1 fruit fly cellular context compared by ENCODE assay signal in genomic region chrX:14237873-14238394, dm6.
TF ChIP-seq lines count a peak whose summit lies in the region.

Fbxl4 (minus strand) TSS chrX:14237923.
Dus2 (plus strand) TSS chrX:14237988.

TF ChIP-seq in whole organism, embryonic, 481 proteins besides CTCF, POLR2A, EP300 and RAD21 (continued from another document and continues in another):
- peak; percentile 14; the same call in 1 of the 2 replicates for TF ChIP-seq unc-4 (GFP tag; IDR thresholded peaks at IDR 0.05; lab: Robert Waterston, UW; ENCODE audit: partially characterized antibody)
- peak; percentile 97 for TF ChIP-seq CG30403 (GFP tag; optimal IDR thresholded peaks at IDR 0.05; lab: Kevin White, UChicago)
- TF ChIP-seq ssp (GFP tag; IDR thresholded peaks at IDR 0.05; lab: Robert Waterston, UW): peak; percentile 85
- peak; percentile 95 for TF ChIP-seq CG11456 (GFP tag; IDR thresholded peaks at IDR 0.05; lab: Robert Waterston, UW)
- peak; percentile 91 for TF ChIP-seq CG14441 (GFP tag; IDR thresholded peaks at IDR 0.05; lab: Robert Waterston, UW)
- TF ChIP-seq ro (GFP tag; IDR thresholded peaks at IDR 0.05; lab: Robert Waterston, UW): peak; percentile 83
- peak; percentile 95 for TF ChIP-seq dmrt11E (tag; optimal IDR thresholded peaks at IDR 0.05; lab: Kevin White, UChicago)
- peak; percentile 77 for TF ChIP-seq ATbp (GFP tag; optimal IDR thresholded peaks at IDR 0.05; lab: Kevin White, UChicago)
- TF ChIP-seq Sox102F (GFP tag; optimal IDR thresholded peaks at IDR 0.05; lab: Kevin White, UChicago): peak; percentile 91
- no peak for TF ChIP-seq pan (optimal IDR thresholded peaks at IDR 0.05; lab: Kevin White, UChicago)
- peak in 1 of 2 experiments; percentile 93 for TF ChIP-seq pan (GFP tag; optimal IDR thresholded peaks at IDR 0.05 in 1 of 2, IDR thresholded peaks at IDR 0.05 in 1 of 2)
- TF ChIP-seq CG13287 (GFP tag; IDR thresholded peaks at IDR 0.05; lab: Robert Waterston, UW; ENCODE audit: partially characterized antibody): peak; percentile 57; the same call in 1 of the 2 replicates
- TF ChIP-seq NK7.1 (GFP tag; optimal IDR thresholded peaks at IDR 0.05; lab: Kevin White, UChicago): peak; percentile 83
- TF ChIP-seq ash1 (GFP tag; optimal IDR thresholded peaks at IDR 0.05; lab: Kevin White, UChicago): peak; percentile 3
- TF ChIP-seq CoRest (tag; optimal IDR thresholded peaks at IDR 0.05; lab: Kevin White, UChicago): peak; percentile 96
- TF ChIP-seq ewg (GFP tag; optimal IDR thresholded peaks at IDR 0.05; lab: Kevin White, UChicago): peak; percentile 83
- peak; percentile 72 for TF ChIP-seq gcm (GFP tag; optimal IDR thresholded peaks at IDR 0.05; lab: Kevin White, UChicago)
- no peak for TF ChIP-seq nerfin-2 (GFP tag; IDR thresholded peaks at IDR 0.05; lab: Robert Waterston, UW; ENCODE audit: partially characterized antibody)
- TF ChIP-seq dm (GFP tag; optimal IDR thresholded peaks at IDR 0.05; lab: Kevin White, UChicago): peak; percentile 83
- peak; percentile 70 for TF ChIP-seq CG6654 (GFP tag; optimal IDR thresholded peaks at IDR 0.05; lab: Kevin White, UChicago)
- peak; percentile 74 for TF ChIP-seq CG11696 (GFP tag; IDR thresholded peaks at IDR 0.05; lab: Robert Waterston, UW)
- peak; percentile 92 for TF ChIP-seq Ssrp (tag; optimal IDR thresholded peaks at IDR 0.05; lab: Kevin White, UChicago)
- peak; percentile 81 for TF ChIP-seq da (GFP tag; optimal IDR thresholded peaks at IDR 0.05; lab: Kevin White, UChicago)
- peak; percentile 42 for TF ChIP-seq stwl (tag; optimal IDR thresholded peaks at IDR 0.05; lab: Kevin White, UChicago)
- peak; percentile 91 for TF ChIP-seq E2f1 (GFP tag; IDR thresholded peaks at IDR 0.05; lab: Robert Waterston, UW)
- peak; percentile 94 for TF ChIP-seq CG9932 (GFP tag; IDR thresholded peaks at IDR 0.05; lab: Robert Waterston, UW)
- TF ChIP-seq HLH4C (GFP tag; IDR thresholded peaks at IDR 0.05; lab: Robert Waterston, UW; ENCODE audit: partially characterized antibody): peak; percentile 60; the same call in 2 of the 3 replicates
- TF ChIP-seq CG12299 (tag; optimal IDR thresholded peaks at IDR 0.05; lab: Kevin White, UChicago): peak; percentile 76
- TF ChIP-seq Stat92E (GFP tag; optimal IDR thresholded peaks at IDR 0.05; lab: Kevin White, UChicago): no peak
- TF ChIP-seq CG2889 (GFP tag; IDR thresholded peaks at IDR 0.05; lab: Robert Waterston, UW): peak; percentile 86
- peak; percentile 87 for TF ChIP-seq CG4730 (GFP tag; IDR thresholded peaks at IDR 0.05; lab: Robert Waterston, UW)
- peak; percentile 91 for TF ChIP-seq PHDP (tag; optimal IDR thresholded peaks at IDR 0.05; lab: Kevin White, UChicago)
- TF ChIP-seq so (GFP tag; IDR thresholded peaks at IDR 0.05; lab: Robert Waterston, UW): peak; percentile 88
- peak; percentile 71 for TF ChIP-seq gcm2 (GFP tag; optimal IDR thresholded peaks at IDR 0.05; lab: Kevin White, UChicago)
- TF ChIP-seq CG7786 (GFP tag; optimal IDR thresholded peaks at IDR 0.05; lab: Kevin White, UChicago): peak; percentile 86
- TF ChIP-seq Ets65A (GFP tag; lab: Kevin White, UChicago): peak; percentile 99
- peak; percentile 62 for TF ChIP-seq TFAM (GFP tag; optimal IDR thresholded peaks at IDR 0.05; lab: Kevin White, UChicago)
- TF ChIP-seq CG4404 (GFP tag; IDR thresholded peaks at IDR 0.05; lab: Robert Waterston, UW): peak; percentile 94
- TF ChIP-seq crol (GFP tag; IDR thresholded peaks at IDR 0.05; lab: Robert Waterston, UW): peak; percentile 51; the same call in 1 of the 2 replicates
- peak; percentile 96 for TF ChIP-seq Xbp1 (GFP tag; optimal IDR thresholded peaks at IDR 0.05; lab: Kevin White, UChicago)
- peak; percentile 89 for TF ChIP-seq CG4328 (GFP tag; optimal IDR thresholded peaks at IDR 0.05; lab: Kevin White, UChicago)
- peak; percentile 91 for TF ChIP-seq H15 (GFP tag; IDR thresholded peaks at IDR 0.05; lab: Robert Waterston, UW)
- peak; percentile 90 for TF ChIP-seq Bteb2 (GFP tag; optimal IDR thresholded peaks at IDR 0.05; lab: Kevin White, UChicago)
- TF ChIP-seq D19B (GFP tag; optimal IDR thresholded peaks at IDR 0.05; lab: Kevin White, UChicago): no peak
- peak; percentile 75 for TF ChIP-seq MTF-1 (GFP tag; optimal IDR thresholded peaks at IDR 0.05; lab: Kevin White, UChicago; ENCODE audit: borderline replicate concordance)
- peak; percentile 93 for TF ChIP-seq pum (GFP tag; optimal IDR thresholded peaks at IDR 0.05; lab: Kevin White, UChicago)
- peak; percentile 93 for TF ChIP-seq Dbx (GFP tag; IDR thresholded peaks at IDR 0.05; lab: Robert Waterston, UW)
- TF ChIP-seq psq (GFP tag; optimal IDR thresholded peaks at IDR 0.05; lab: Kevin White, UChicago): peak; percentile 74
- TF ChIP-seq Sox100B (GFP tag; optimal IDR thresholded peaks at IDR 0.05; lab: Kevin White, UChicago): peak; percentile 91
- TF ChIP-seq CG8944 (GFP tag; optimal IDR thresholded peaks at IDR 0.05; lab: Kevin White, UChicago): peak; percentile 93
- TF ChIP-seq Trl (optimal IDR thresholded peaks at IDR 0.05; lab: Kevin White, UChicago): no peak
- TF ChIP-seq Trl (GFP tag; optimal IDR thresholded peaks at IDR 0.05; lab: Kevin White, UChicago): peak; percentile 94
- TF ChIP-seq Mad (GFP tag; optimal IDR thresholded peaks at IDR 0.05; lab: Kevin White, UChicago): peak; percentile 90
- TF ChIP-seq slou (GFP tag; optimal IDR thresholded peaks at IDR 0.05; lab: Kevin White, UChicago): peak; percentile 88
- TF ChIP-seq CG12744 (GFP tag; optimal IDR thresholded peaks at IDR 0.05; lab: Kevin White, UChicago): peak; percentile 87
- TF ChIP-seq sens-2 (GFP tag; IDR thresholded peaks at IDR 0.05; lab: Robert Waterston, UW): peak; percentile 86
- peak; percentile 76 for TF ChIP-seq CG4617 (GFP tag; optimal IDR thresholded peaks at IDR 0.05; lab: Kevin White, UChicago; ENCODE audit: borderline replicate concordance)
- peak; percentile 95 for TF ChIP-seq CG3847 (GFP tag; IDR thresholded peaks at IDR 0.05; lab: Robert Waterston, UW)
- TF ChIP-seq CG34422 (GFP tag; IDR thresholded peaks at IDR 0.05; lab: Robert Waterston, UW): peak; percentile 93
- peak; percentile 33 to 91 for TF ChIP-seq bsh (GFP tag; optimal IDR thresholded peaks at IDR 0.05; lab: Kevin White, UChicago)
- peak; percentile 92 for TF ChIP-seq NC2β (GFP tag; optimal IDR thresholded peaks at IDR 0.05; lab: Kevin White, UChicago)
- TF ChIP-seq CG8765 (GFP tag; IDR thresholded peaks at IDR 0.05; lab: Robert Waterston, UW): peak; percentile 93
- TF ChIP-seq lmd (GFP tag; IDR thresholded peaks at IDR 0.05; lab: Robert Waterston, UW): peak; percentile 94
- peak; percentile 81 for TF ChIP-seq danr (GFP tag; IDR thresholded peaks at IDR 0.05; lab: Robert Waterston, UW)
- TF ChIP-seq Usf (GFP tag; optimal IDR thresholded peaks at IDR 0.05; lab: Kevin White, UChicago): peak; percentile 86
- peak; percentile 78 for TF ChIP-seq CG43689 (GFP tag; IDR thresholded peaks at IDR 0.05; lab: Robert Waterston, UW)
- peak; percentile 70 for TF ChIP-seq CkIIα-i1 (GFP tag; IDR thresholded peaks at IDR 0.05; lab: Robert Waterston, UW)
- no peak for TF ChIP-seq bigmax (GFP tag; optimal IDR thresholded peaks at IDR 0.05; lab: Kevin White, UChicago)
- TF ChIP-seq hbn (GFP tag; IDR thresholded peaks at IDR 0.05; lab: Robert Waterston, UW; ENCODE audit: partially characterized antibody): no peak
- peak; percentile 88 for TF ChIP-seq wdn (GFP tag; IDR thresholded peaks at IDR 0.05; lab: Robert Waterston, UW)
- peak; percentile 65 for TF ChIP-seq kah (GFP tag; optimal IDR thresholded peaks at IDR 0.05; lab: Kevin White, UChicago)
- peak; percentile 78 for TF ChIP-seq CG31388 (GFP tag; optimal IDR thresholded peaks at IDR 0.05; lab: Kevin White, UChicago)
- peak; percentile 88 for TF ChIP-seq kay (GFP tag; optimal IDR thresholded peaks at IDR 0.05; lab: Kevin White, UChicago)
- peak; percentile 88 for TF ChIP-seq Hmr (GFP tag; optimal IDR thresholded peaks at IDR 0.05; lab: Kevin White, UChicago)
- TF ChIP-seq Max (GFP tag; optimal IDR thresholded peaks at IDR 0.05; lab: Kevin White, UChicago): peak; percentile 92
- TF ChIP-seq CG10147 (GFP tag; optimal IDR thresholded peaks at IDR 0.05; lab: Kevin White, UChicago): peak; percentile 91
- peak; percentile 93 for TF ChIP-seq HLH3B (GFP tag; IDR thresholded peaks at IDR 0.05; lab: Robert Waterston, UW)
- no peak for TF ChIP-seq CG7745 (tag; optimal IDR thresholded peaks at IDR 0.05; lab: Kevin White, UChicago)
- TF ChIP-seq pzg (GFP tag; optimal IDR thresholded peaks at IDR 0.05; lab: Kevin White, UChicago): peak; percentile 37
- TF ChIP-seq CG14965 (GFP tag; optimal IDR thresholded peaks at IDR 0.05; lab: Kevin White, UChicago; ENCODE audit: borderline replicate concordance): peak; percentile 23
- TF ChIP-seq CG12155 (GFP tag; optimal IDR thresholded peaks at IDR 0.05; lab: Kevin White, UChicago): peak; percentile 90
- TF ChIP-seq Lim3 (GFP tag; IDR thresholded peaks at IDR 0.05; lab: Robert Waterston, UW): peak; percentile 61; the same call in 1 of the 2 replicates
- TF ChIP-seq Vsx1 (GFP tag; optimal IDR thresholded peaks at IDR 0.05; lab: Kevin White, UChicago): no peak
- TF ChIP-seq pfk (GFP tag; optimal IDR thresholded peaks at IDR 0.05; lab: Kevin White, UChicago): peak; percentile 27
- TF ChIP-seq CG13624 (GFP tag; optimal IDR thresholded peaks at IDR 0.05; lab: Kevin White, UChicago): peak; percentile 93
- TF ChIP-seq nmo (GFP tag; optimal IDR thresholded peaks at IDR 0.05; lab: Kevin White, UChicago): peak; percentile 95
- TF ChIP-seq grn (GFP tag; optimal IDR thresholded peaks at IDR 0.05; lab: Kevin White, UChicago): no peak
- no peak for TF ChIP-seq CG15479 (GFP tag; optimal IDR thresholded peaks at IDR 0.05; lab: Kevin White, UChicago)
- peak; percentile 88 for TF ChIP-seq B-H2 (GFP tag; optimal IDR thresholded peaks at IDR 0.05; lab: Kevin White, UChicago)
- peak; percentile 86 for TF ChIP-seq MBD-R2 (GFP tag; IDR thresholded peaks at IDR 0.05; lab: Robert Waterston, UW)
- peak; percentile 90 for TF ChIP-seq fd96Cb (tag; optimal IDR thresholded peaks at IDR 0.05; lab: Kevin White, UChicago)
- no peak for TF ChIP-seq pita (GFP tag; optimal IDR thresholded peaks at IDR 0.05; lab: Kevin White, UChicago)
- peak; percentile 89 for TF ChIP-seq ranshi (GFP tag; IDR thresholded peaks at IDR 0.05; lab: Robert Waterston, UW)
- TF ChIP-seq dysf (GFP tag; IDR thresholded peaks at IDR 0.05; lab: Robert Waterston, UW): peak; percentile 95
- TF ChIP-seq CG12769 (tag; optimal IDR thresholded peaks at IDR 0.05; lab: Kevin White, UChicago): no peak
- TF ChIP-seq peb (GFP tag; IDR thresholded peaks at IDR 0.05; lab: Robert Waterston, UW): peak; percentile 79
- peak; percentile 90 for TF ChIP-seq Dip3 (GFP tag; optimal IDR thresholded peaks at IDR 0.05; lab: Kevin White, UChicago)
- peak; percentile 90 for TF ChIP-seq hkb (optimal IDR thresholded peaks at IDR 0.05; lab: Kevin White, UChicago)
- TF ChIP-seq hkb (GFP tag; IDR thresholded peaks at IDR 0.05; lab: Robert Waterston, UW): peak; percentile 89
- TF ChIP-seq Gsc (GFP tag; IDR thresholded peaks at IDR 0.05; lab: Robert Waterston, UW): peak; percentile 80
- peak; percentile 87 for TF ChIP-seq Fer3 (tag; optimal IDR thresholded peaks at IDR 0.05; lab: Kevin White, UChicago)
- TF ChIP-seq ERR (GFP tag; optimal IDR thresholded peaks at IDR 0.05; lab: Kevin White, UChicago): peak; percentile 54
- peak; percentile 56; the same call in 1 of the 2 replicates for TF ChIP-seq ham (GFP tag; IDR thresholded peaks at IDR 0.05; lab: Robert Waterston, UW)
- TF ChIP-seq nerfin-1 (tag; optimal IDR thresholded peaks at IDR 0.05; lab: Kevin White, UChicago): peak; percentile 86
- no peak for TF ChIP-seq corto (GFP tag; optimal IDR thresholded peaks at IDR 0.05; lab: Kevin White, UChicago)
- peak; percentile 92 for TF ChIP-seq tgo (GFP tag; IDR thresholded peaks at IDR 0.05; lab: Robert Waterston, UW)
- no peak for TF ChIP-seq CG17568 (GFP tag; optimal IDR thresholded peaks at IDR 0.05; lab: Kevin White, UChicago)
- TF ChIP-seq CG12236 (GFP tag; optimal IDR thresholded peaks at IDR 0.05; lab: Kevin White, UChicago): peak; percentile 70
- peak; percentile 83 for TF ChIP-seq CG11695 (GFP tag; IDR thresholded peaks at IDR 0.05; lab: Robert Waterston, UW)
- TF ChIP-seq CG10462 (GFP tag; optimal IDR thresholded peaks at IDR 0.05; lab: Kevin White, UChicago): peak; percentile 91
- TF ChIP-seq Rfx (GFP tag; IDR thresholded peaks at IDR 0.05; lab: Robert Waterston, UW): peak; percentile 96
- TF ChIP-seq CG2116 (GFP tag; optimal IDR thresholded peaks at IDR 0.05; lab: Kevin White, UChicago): peak; percentile 80
- TF ChIP-seq pho (GFP tag; optimal IDR thresholded peaks at IDR 0.05; lab: Kevin White, UChicago): peak; percentile 94
- TF ChIP-seq lola (GFP tag; optimal IDR thresholded peaks at IDR 0.05; lab: Kevin White, UChicago): peak in 1 of 3 experiments; percentile 95
- peak; percentile 79 for TF ChIP-seq cwo (GFP tag; optimal IDR thresholded peaks at IDR 0.05; lab: Kevin White, UChicago)
- TF ChIP-seq stc (GFP tag; IDR thresholded peaks at IDR 0.05; lab: Robert Waterston, UW): peak; percentile 87
- TF ChIP-seq CG2678 (tag; optimal IDR thresholded peaks at IDR 0.05; lab: Kevin White, UChicago): peak; percentile 94
- no peak for TF ChIP-seq zen2 (GFP tag; IDR thresholded peaks at IDR 0.05; lab: Robert Waterston, UW; ENCODE audit: partially characterized antibody)
- TF ChIP-seq HHEX (GFP tag; optimal IDR thresholded peaks at IDR 0.05; lab: Kevin White, UChicago): peak; percentile 89
- TF ChIP-seq sima (GFP tag; optimal IDR thresholded peaks at IDR 0.05; lab: Kevin White, UChicago): peak; percentile 73
- peak; percentile 87 for TF ChIP-seq CG34376 (GFP tag; optimal IDR thresholded peaks at IDR 0.05; lab: Kevin White, UChicago)
- TF ChIP-seq Optix (GFP tag; IDR thresholded peaks at IDR 0.05; lab: Robert Waterston, UW): peak; percentile 91
- TF ChIP-seq GATAe (GFP tag; conservative IDR thresholded peaks at IDR 0.05; lab: Robert Waterston, UW): peak; percentile 74
- TF ChIP-seq pb (GFP tag; optimal IDR thresholded peaks at IDR 0.05; lab: Kevin White, UChicago): peak; percentile 73
- no peak; the same call in 2 of the 3 replicates for TF ChIP-seq CG7963 (GFP tag; IDR thresholded peaks at IDR 0.05; lab: Robert Waterston, UW; ENCODE audit: partially characterized antibody)
- TF ChIP-seq CG2202 (tag; optimal IDR thresholded peaks at IDR 0.05; lab: Kevin White, UChicago): peak; percentile 81
- TF ChIP-seq ase (GFP tag; IDR thresholded peaks at IDR 0.05; lab: Robert Waterston, UW): peak; percentile 91
- peak; percentile 61; the same call in 1 of the 2 replicates for TF ChIP-seq E2f2 (GFP tag; IDR thresholded peaks at IDR 0.05; lab: Robert Waterston, UW)
- peak; percentile 94 for TF ChIP-seq bab2 (GFP tag; optimal IDR thresholded peaks at IDR 0.05; lab: Kevin White, UChicago)
- TF ChIP-seq CG10274 (GFP tag; optimal IDR thresholded peaks at IDR 0.05; lab: Kevin White, UChicago): peak; percentile 77
